Fruit fly (Drosophila melanogaster): ENCODE results near the gene HDAC6.

DNA sequence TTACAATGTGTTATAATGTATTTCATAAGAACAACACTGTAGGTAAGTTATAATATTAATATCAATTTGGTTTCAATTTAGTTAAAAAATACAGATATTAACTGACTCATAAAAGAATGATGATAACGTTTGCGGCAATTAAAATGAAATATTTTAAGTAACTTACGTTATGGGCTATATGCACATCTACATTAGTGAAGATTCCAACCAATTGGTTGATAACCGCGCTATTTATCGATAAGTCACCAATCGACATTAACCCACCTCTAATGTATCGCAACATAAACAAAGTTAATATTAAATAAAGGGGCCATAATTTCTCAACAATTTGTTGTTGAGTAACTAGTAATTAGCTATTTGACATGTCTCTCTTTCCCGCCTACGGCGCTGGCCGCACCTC, 40.3 kb upstream of the HDAC6 start, which contains the start of gene CG5877:
- TF ChIP-seq Dll (optimal IDR thresholded peaks at IDR 0.05): no peak
- TF ChIP-seq pan (optimal IDR thresholded peaks at IDR 0.05): no peak
- TF ChIP-seq CG8478 (optimal IDR thresholded peaks at IDR 0.05): no peak
